Worm (Caenorhabditis elegans) whole organism, dauer: ENCODE measurements around the gene dars-1.

ENCODE experiments used
- unc-62 ChIP-seq: sonication (generic microtip); optimal IDR thresholded peaks from 2 replicates; lab custom pipeline; 2017; ENCODE audit warnings: missing biosample characterization, missing genetic modification reagents, missing genetic modification characterization

The dars-1 gene

ce11 chrIII:9490783-9491547, at the start of gene dars-1, which contains the start of gene ctr-9:
Gene dars-1 (minus strand): TSS chrIII:9491215.
Gene ctr-9 (plus strand): TSS chrIII:9491396.
- TF ChIP-seq unc-62 (GFP tag; lab: Kevin White, UChicago), result no peak

ce11 chrIII:9538655-9539155, 47.7 kb upstream of the dars-1 start, which contains the start of gene ZK1098.3:
Gene ZK1098.3 (minus strand): TSS chrIII:9538705.
- TF ChIP-seq unc-62 (GFP tag; lab: Kevin White, UChicago), result no peak

ce11 chrIII:9528824-9529223, 37.8 kb upstream of the dars-1 start, which contains the start of gene ZK1098.2:
Gene ZK1098.2 (plus strand): TSS chrIII:9529159.
- TF ChIP-seq unc-62 (GFP tag; lab: Kevin White, UChicago), result no peak

ce11 chrIII:9526851-9527250, 35.8 kb upstream of the dars-1 start, which contains the start of gene ZK1098.6:
Gene ZK1098.6 (plus strand): TSS chrIII:9527151.
- TF ChIP-seq unc-62 (GFP tag; lab: Kevin White, UChicago), result no peak

- TF ChIP-seq unc-62 (GFP tag; lab: Kevin White, UChicago), result no peak
Measured at ce11 chrIII:9525252-9525651, 34.2 kb upstream of the dars-1 start, which contains the start of gene trpp-3. Gene trpp-3 (plus strand): TSS chrIII:9525552.

ce11 chrIII:9523581-9523980, 32.6 kb upstream of the dars-1 start, which contains the start of gene mrps-23:
Gene mrps-23 (minus strand): TSS chrIII:9523672.
- TF ChIP-seq unc-62 (GFP tag; lab: Kevin White, UChicago), result no peak

ce11 chrIII:9521410-9522090, 30.5 kb upstream of the dars-1 start, which contains the start of the genes clu-1 and prp-40:
Gene clu-1 (minus strand): TSS chrIII:9521460.
Gene prp-40 (plus strand): TSS chrIII:9522075.
- TF ChIP-seq unc-62 (GFP tag; lab: Kevin White, UChicago), result no peak

- no peak for TF ChIP-seq unc-62 (GFP tag; lab: Kevin White, UChicago)
Measured at ce11 chrIII:9516148-9516547, 25.1 kb upstream of the dars-1 start, which contains the start of gene F55H2.7. Gene F55H2.7 (minus strand): TSS chrIII:9516248.

- TF ChIP-seq unc-62 (GFP tag; lab: Kevin White, UChicago), result no peak
Measured at ce11 chrIII:9513569-9513968, 22.6 kb upstream of the dars-1 start, which contains the start of gene F55H2.8. Gene F55H2.8 (plus strand): TSS chrIII:9513869.

ce11 chrIII:9513006-9513405, 22.0 kb upstream of the dars-1 start:
- TF ChIP-seq unc-62 (GFP tag; lab: Kevin White, UChicago), result no peak

- no peak for TF ChIP-seq unc-62 (GFP tag; lab: Kevin White, UChicago)
Measured at ce11 chrIII:9511660-9512059, 20.6 kb upstream of the dars-1 start.

ce11 chrIII:9511055-9511520, 20.1 kb upstream of the dars-1 start, which contains the start of gene F55H2.5:
Gene F55H2.5 (plus strand): TSS chrIII:9511470.
- TF ChIP-seq unc-62 (GFP tag; lab: Kevin White, UChicago), result no peak

- no peak for TF ChIP-seq unc-62 (GFP tag; lab: Kevin White, UChicago)
Measured at ce11 chrIII:9509764-9510370, 18.9 kb upstream of the dars-1 start.

- TF ChIP-seq unc-62 (GFP tag; lab: Kevin White, UChicago), result no peak
Measured at ce11 chrIII:9507799-9508198, 16.8 kb upstream of the dars-1 start, which contains the start of gene vha-14. Gene vha-14 (plus strand): TSS chrIII:9508100.

ce11 chrIII:9504347-9504746, 13.3 kb upstream of the dars-1 start:
- TF ChIP-seq unc-62 (GFP tag; lab: Kevin White, UChicago), result no peak
